Worm (Caenorhabditis elegans): ENCODE measurements around the gene mib-1.

DNA sequence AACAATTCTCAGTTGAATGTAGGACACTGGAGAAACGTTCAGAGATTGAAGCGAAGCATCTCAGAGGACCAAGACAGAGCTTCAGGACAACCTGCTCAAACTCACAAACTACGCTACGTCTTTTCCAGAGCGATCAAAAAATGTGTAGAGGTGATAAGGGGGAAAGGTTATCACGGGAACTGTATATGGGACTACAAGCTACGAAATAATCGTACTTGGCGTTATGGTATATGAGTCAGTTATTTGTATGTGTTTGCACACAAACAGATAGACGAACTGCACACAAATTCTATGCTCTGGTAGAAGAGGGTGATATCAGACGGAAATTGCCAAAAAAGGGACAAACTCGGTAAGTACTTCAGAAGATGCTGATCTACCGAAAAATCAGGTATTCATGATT is 21.3 kb downstream of the mib-1 start:
- TF ChIP-seq ceh-9 (tag; optimal IDR thresholded peaks at IDR 0.05) (no peak), elt-2 (tag; optimal IDR thresholded peaks at IDR 0.05) (no peak), ceh-18 (tag; optimal IDR thresholded peaks at IDR 0.05) (no peak)
